Worm (Caenorhabditis elegans) whole organism, young adult: Measurements from ENCODE around the gene puf-6.

ENCODE experiments used
- B0035.1 ChIP-seq: sonication (generic microtip); optimal IDR thresholded peaks from 2 replicates; lab custom pipeline; 2016; ENCODE audit warnings: missing genetic modification characterization, mild to moderate bottlenecking, missing compliant biosample characterization, missing genotype, missing genetic modification reagents
- C17E4.6 ChIP-seq: fragments of 200-800 bp; sonication (Bioruptor generic); IDR thresholded peaks from 2 replicates; pipeline ENCODE4 v1.3.6; 2022; ENCODE audit warnings: missing genetic modification reagents, missing genetic modification characterization, missing compliant biosample characterization
- F33H1.4 ChIP-seq: fragments of 200-800 bp; sonication (Bioruptor generic); IDR thresholded peaks from 2 replicates; pipeline ENCODE4 v1.3.6; 2022; ENCODE audit warnings: missing genetic modification reagents, missing genetic modification characterization, missing compliant biosample characterization
- Y53G8AR.9 ChIP-seq: fragments of 200-800 bp; sonication (Bioruptor generic); conservative IDR thresholded peaks from 2 replicates; pipeline ENCODE4 v1.3.6; 2022; ENCODE audit warnings: missing genetic modification reagents, missing genetic modification characterization, missing compliant biosample characterization
- Y79H2A.3 ChIP-seq: fragments of 200-800 bp; sonication (Bioruptor generic); conservative IDR thresholded peaks from 2 replicates; pipeline ENCODE4 v1.3.6; 2022; ENCODE audit warnings: missing genetic modification reagents, missing genetic modification characterization, missing compliant biosample characterization
- hlh-12 ChIP-seq: sonication (generic microtip); optimal IDR thresholded peaks from 2 replicates; lab custom pipeline; 2016; ENCODE audit warnings: missing genetic modification characterization, missing compliant biosample characterization
- lsy-27 ChIP-seq: sonication (generic microtip); optimal IDR thresholded peaks from 2 replicates; lab custom pipeline; 2017; ENCODE audit warnings: missing genetic modification characterization, mild to moderate bottlenecking, missing compliant biosample characterization, antibody characterized with exemption, missing genotype, borderline replicate concordance; ENCODE audit not compliant: insufficient read depth
- madf-10 ChIP-seq: sonication (generic microtip); optimal IDR thresholded peaks from 2 replicates; lab custom pipeline; 2016; ENCODE audit warnings: mild to moderate bottlenecking, missing genetic modification characterization, missing compliant biosample characterization
- rpc-1 ChIP-seq, 2 experiments: fragments of 150-350 bp in 1 of 2; sonication (generic microtip) in 1 of 2; optimal IDR thresholded peaks; 2 replicates each; lab custom pipeline; 2014 to 2018; ENCODE audit warnings: missing biosample characterization in 1 of 2, missing genetic modification characterization in 1 of 2, missing genetic modification reagents in 1 of 2, missing genotype in 1 of 2
- sdz-38 ChIP-seq: sonication (generic microtip); optimal IDR thresholded peaks from 2 replicates; lab custom pipeline; 2016; ENCODE audit warnings: missing genotype, missing genetic modification characterization, missing compliant biosample characterization
- tbp1 ChIP-seq: fragments of 200-800 bp; sonication (Bioruptor generic); optimal IDR thresholded peaks from 2 replicates; lab custom pipeline; 2018; ENCODE audit warnings: mild to moderate bottlenecking, missing genetic modification characterization, missing compliant biosample characterization
- unc-62 ChIP-seq: fragments of 150-350 bp; optimal IDR thresholded peaks from 2 replicates; lab custom pipeline; 2014; ENCODE audit warnings: missing biosample characterization, missing genetic modification reagents, missing genetic modification characterization
- ztf-3 ChIP-seq: fragments of 200-800 bp; sonication (Bioruptor generic); optimal IDR thresholded peaks from 2 replicates; lab custom pipeline; 2018; ENCODE audit warnings: mild to moderate bottlenecking, missing genetic modification characterization, missing compliant biosample characterization

DNA sequence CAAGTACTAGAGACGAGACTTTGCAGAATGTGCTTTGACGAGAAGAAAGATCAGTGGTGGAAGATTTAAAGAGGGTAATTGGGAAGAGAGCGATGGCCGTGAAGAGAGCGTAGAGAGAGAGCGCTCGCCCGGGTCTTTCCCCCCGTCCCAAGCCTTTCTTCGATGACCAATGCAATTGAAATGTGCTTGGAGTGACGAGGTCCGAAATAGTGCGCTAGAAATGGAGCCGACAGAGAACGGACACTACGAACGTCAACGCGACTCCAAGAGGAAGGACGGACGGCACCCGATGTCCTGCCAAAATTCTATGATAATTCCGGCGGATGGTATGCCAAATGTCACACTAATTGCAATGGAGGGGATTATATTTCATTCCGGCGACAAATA, 13.2 kb downstream of the puf-6 start:
- no peak for TF ChIP-seq unc-62 (GFP tag; lab: Kevin White, UChicago)
- no peak for TF ChIP-seq ztf-3
- no peak for TF ChIP-seq Y79H2A.3 (GFP tag; lab: Robert Waterston, UW)
- no peak for TF ChIP-seq lsy-27 (tag; lab: Kevin White, UChicago)
- TF ChIP-seq madf-10 (tag; lab: Kevin White, UChicago) = no peak
- TF ChIP-seq rpc-1 (optimal IDR thresholded peaks at IDR 0.05; lab: Kevin White, UChicago) = no peak
- no peak for TF ChIP-seq rpc-1 (tag; optimal IDR thresholded peaks at IDR 0.05; lab: Kevin White, UChicago)
- TF ChIP-seq B0035.1 = no peak
- TF ChIP-seq C17E4.6 (GFP tag; lab: Robert Waterston, UW) = no peak
- TF ChIP-seq hlh-12 (tag; lab: Kevin White, UChicago) = no peak
- TF ChIP-seq sdz-38 (tag; lab: Kevin White, UChicago) = no peak
- TF ChIP-seq tbp1 (GFP tag; lab: Kevin White, UChicago) = no peak
- TF ChIP-seq Y53G8AR.9 (GFP tag; lab: Robert Waterston, UW) = no peak
- TF ChIP-seq F33H1.4 (GFP tag; lab: Robert Waterston, UW) = no peak
